Worm (Caenorhabditis elegans) whole organism, young adult: ENCODE results near the gene F49C5.3.

Experiments
- B0019.2 ChIP-seq: fragments of 200-800 bp; sonication (Bioruptor generic); conservative IDR thresholded peaks from 2 replicates; pipeline ENCODE4 v1.3.6; 2022; ENCODE audit warnings: missing genetic modification reagents, missing genetic modification characterization, missing compliant biosample characterization
- B0261.1 ChIP-seq: sonication (generic microtip); optimal IDR thresholded peaks from 2 replicates; lab custom pipeline; 2016; ENCODE audit warnings: mild to moderate bottlenecking, missing genetic modification characterization, moderate library complexity, missing compliant biosample characterization
- B0336.3 ChIP-seq: fragments of 200-800 bp; sonication (Bioruptor generic); IDR thresholded peaks from 2 replicates; pipeline ENCODE4 v1.3.6; 2022; ENCODE audit warnings: missing genetic modification characterization, missing compliant biosample characterization
- F23B12.7 ChIP-seq: sonication (generic microtip); optimal IDR thresholded peaks from 2 replicates; lab custom pipeline; 2017; ENCODE audit warnings: missing genetic modification characterization, mild to moderate bottlenecking, missing compliant biosample characterization, antibody characterized with exemption, moderate library complexity; ENCODE audit not compliant: insufficient read depth
- F37B4.10 ChIP-seq: fragments of 200-800 bp; sonication (Bioruptor generic); IDR thresholded peaks from 2 replicates; pipeline ENCODE4 v1.3.6; 2022; ENCODE audit warnings: missing genetic modification characterization, missing compliant biosample characterization
- F55B11.4 ChIP-seq: sonication (generic microtip); optimal IDR thresholded peaks from 2 replicates; lab custom pipeline; 2016; ENCODE audit warnings: missing compliant biosample characterization, missing genetic modification characterization, borderline replicate concordance; ENCODE audit not compliant: insufficient read depth
- F57A8.1 ChIP-seq: fragments of 200-800 bp; sonication (Bioruptor generic); optimal IDR thresholded peaks from 2 replicates; lab custom pipeline; 2018; ENCODE audit warnings: mild to moderate bottlenecking, missing genetic modification characterization, moderate library complexity, missing compliant biosample characterization
- K12H6.12 ChIP-seq: fragments of 200-800 bp; sonication (Bioruptor generic); optimal IDR thresholded peaks from 2 replicates; lab custom pipeline; 2018; ENCODE audit warnings: mild to moderate bottlenecking, missing genetic modification characterization, missing compliant biosample characterization
- T26A5.8 ChIP-seq: sonication (generic microtip); optimal IDR thresholded peaks from 2 replicates; lab custom pipeline; 2016; ENCODE audit warnings: missing genetic modification characterization, missing compliant biosample characterization
- Y53F4B.3 ChIP-seq: fragments of 200-800 bp; sonication (Bioruptor generic); IDR thresholded peaks from 2 replicates; pipeline ENCODE4 v1.3.6; 2022; ENCODE audit warnings: missing genetic modification reagents, missing genetic modification characterization, missing compliant biosample characterization
- Y56A3A.18 ChIP-seq: fragments of 200-800 bp; sonication (Bioruptor generic); IDR thresholded peaks from 2 replicates; pipeline ENCODE4 v1.3.6; 2022; ENCODE audit warnings: missing genetic modification reagents, missing genetic modification characterization, missing compliant biosample characterization
- ama-1 ChIP-seq, 3 experiments: fragments of 150-350 bp in 1 of 3; sonication (generic microtip) in 2 of 3; optimal IDR thresholded peaks; 2 replicates each; lab custom pipeline; 2014 to 2018; ENCODE audit warnings: missing biosample characterization in 2 of 3, missing genetic modification characterization in 2 of 3, missing genetic modification reagents in 2 of 3
- aptf-3 ChIP-seq: fragments of 200-800 bp; sonication (Bioruptor generic); IDR thresholded peaks from 2 replicates; pipeline ENCODE4 v1.3.6; 2022; ENCODE audit warnings: missing genetic modification characterization, missing compliant biosample characterization
- attf-6 ChIP-seq: fragments of 200-800 bp; sonication (Bioruptor generic); IDR thresholded peaks from 2 replicates; pipeline ENCODE4 v1.3.6; 2022; ENCODE audit warnings: missing genetic modification reagents, missing genetic modification characterization, missing compliant biosample characterization
- bed-1 ChIP-seq: fragments of 200-800 bp; sonication (Bioruptor generic); IDR thresholded peaks from 2 replicates; pipeline ENCODE4 v1.3.6; 2022; ENCODE audit warnings: missing genetic modification reagents, missing genetic modification characterization, missing compliant biosample characterization
- bed-2 ChIP-seq: fragments of 200-800 bp; sonication (Bioruptor generic); IDR thresholded peaks from 2 replicates; pipeline ENCODE4 v1.3.6; 2022; ENCODE audit warnings: missing genetic modification reagents, missing genetic modification characterization, missing compliant biosample characterization
- egl-18 ChIP-seq: fragments of 200-800 bp; sonication (Bioruptor generic); IDR thresholded peaks from 2 replicates; pipeline ENCODE4 v1.3.6; 2022; ENCODE audit warnings: missing genetic modification reagents, missing genetic modification characterization, missing compliant biosample characterization
- lag-1 ChIP-seq: fragments of 200-800 bp; sonication (Bioruptor generic); IDR thresholded peaks from 2 replicates; pipeline ENCODE4 v1.3.6; 2022; ENCODE audit warnings: missing genetic modification reagents, missing genetic modification characterization, missing compliant biosample characterization
- lin-26 ChIP-seq: fragments of 200-800 bp; sonication (Bioruptor generic); IDR thresholded peaks from 2 replicates; pipeline ENCODE4 v1.3.6; 2022; ENCODE audit warnings: missing genetic modification reagents, missing genetic modification characterization, missing compliant biosample characterization
- lin-35 ChIP-seq, 3 experiments: fragments of 150-350 bp in 2 of 3; sonication (generic microtip) in 1 of 3; optimal IDR thresholded peaks; 2 replicates each; lab custom pipeline; 2014 to 2018; ENCODE audit warnings: missing biosample characterization in 3 of 3, missing genetic modification characterization in 3 of 3, missing genetic modification reagents in 3 of 3
- lin-54 ChIP-seq: fragments of 200-800 bp; sonication (Bioruptor generic); optimal IDR thresholded peaks from 2 replicates; lab custom pipeline; 2018; ENCODE audit warnings: mild to moderate bottlenecking, missing genetic modification characterization, missing compliant biosample characterization
- lir-1 ChIP-seq: fragments of 200-800 bp; sonication (Bioruptor generic); conservative IDR thresholded peaks from 2 replicates; pipeline ENCODE4 v1.3.6; 2022; ENCODE audit warnings: missing genetic modification reagents, missing genetic modification characterization, missing compliant biosample characterization
- lsl-1 ChIP-seq: fragments of 200-800 bp; sonication (Bioruptor generic); optimal IDR thresholded peaks from 2 replicates; lab custom pipeline; 2018; ENCODE audit warnings: mild to moderate bottlenecking, missing genetic modification characterization, moderate library complexity, missing compliant biosample characterization
- lsy-27 ChIP-seq: sonication (generic microtip); optimal IDR thresholded peaks from 2 replicates; lab custom pipeline; 2017; ENCODE audit warnings: missing genetic modification characterization, mild to moderate bottlenecking, missing compliant biosample characterization, antibody characterized with exemption, missing genotype, borderline replicate concordance; ENCODE audit not compliant: insufficient read depth
- madf-8 ChIP-seq: fragments of 200-800 bp; sonication (Bioruptor generic); conservative IDR thresholded peaks from 2 replicates; pipeline ENCODE4 v1.3.6; 2022; ENCODE audit warnings: missing genetic modification reagents, missing genetic modification characterization, missing compliant biosample characterization
- mcd-1 ChIP-seq: fragments of 200-800 bp; sonication (Bioruptor generic); IDR thresholded peaks from 2 replicates; pipeline ENCODE4 v1.3.6; 2022; ENCODE audit warnings: missing genetic modification reagents, missing genetic modification characterization, missing compliant biosample characterization
- nfya-1 ChIP-seq: sonication (generic microtip); optimal IDR thresholded peaks from 2 replicates; lab custom pipeline; 2017; ENCODE audit warnings: antibody characterized with exemption, missing compliant biosample characterization, missing genetic modification characterization, borderline replicate concordance; ENCODE audit not compliant: insufficient read depth
- nfya-2 ChIP-seq: fragments of 200-800 bp; sonication (Bioruptor generic); IDR thresholded peaks from 2 replicates; pipeline ENCODE4 v1.3.6; 2022; ENCODE audit warnings: missing genetic modification reagents, missing genetic modification characterization, missing compliant biosample characterization
- nfyb-1 ChIP-seq: fragments of 200-800 bp; sonication (Bioruptor generic); IDR thresholded peaks from 2 replicates; pipeline ENCODE4 v1.3.6; 2022; ENCODE audit warnings: missing genetic modification reagents, missing genetic modification characterization, missing compliant biosample characterization
- nhr-80 ChIP-seq: sonication (generic microtip); optimal IDR thresholded peaks from 2 replicates; lab custom pipeline; 2016; ENCODE audit warnings: missing genetic modification characterization, missing compliant biosample characterization
- nhr-90 ChIP-seq: sonication (generic microtip); optimal IDR thresholded peaks from 2 replicates; lab custom pipeline; 2016; ENCODE audit warnings: missing genotype, mild to moderate bottlenecking, missing genetic modification characterization, missing compliant biosample characterization
- repo-1 ChIP-seq: sonication (generic microtip); optimal IDR thresholded peaks from 2 replicates; lab custom pipeline; 2017; ENCODE audit warnings: mild to moderate bottlenecking, missing genetic modification characterization, missing compliant biosample characterization
- snpc-3.4 ChIP-seq: sonication (generic microtip); optimal IDR thresholded peaks from 2 replicates; lab custom pipeline; 2017; ENCODE audit warnings: missing genetic modification characterization, mild to moderate bottlenecking, missing compliant biosample characterization, antibody characterized with exemption, moderate library complexity, missing genotype, missing genetic modification reagents
- tlf-1 ChIP-seq: fragments of 200-800 bp; sonication (Bioruptor generic); optimal IDR thresholded peaks from 2 replicates; lab custom pipeline; 2018; ENCODE audit warnings: mild to moderate bottlenecking, missing genetic modification characterization, missing compliant biosample characterization
- unc-130 ChIP-seq: sonication (generic microtip); optimal IDR thresholded peaks from 2 replicates; lab custom pipeline; 2016; ENCODE audit warnings: missing genetic modification reagents, missing genetic modification characterization, missing compliant biosample characterization
- xnd-1 ChIP-seq: sonication (generic microtip); optimal IDR thresholded peaks from 2 replicates; lab custom pipeline; 2016; ENCODE audit warnings: missing genotype, missing genetic modification reagents, missing genetic modification characterization, missing compliant biosample characterization
- ztf-18 ChIP-seq: sonication (generic microtip); optimal IDR thresholded peaks from 2 replicates; lab custom pipeline; 2016; ENCODE audit warnings: missing genotype, mild to moderate bottlenecking, missing genetic modification characterization, missing compliant biosample characterization
- ztf-28 ChIP-seq: fragments of 200-800 bp; sonication (Bioruptor generic); IDR thresholded peaks from 2 replicates; pipeline ENCODE4 v1.3.6; 2022; ENCODE audit warnings: missing genetic modification reagents, missing genetic modification characterization, missing compliant biosample characterization

The F49C5.3 gene

DNA sequence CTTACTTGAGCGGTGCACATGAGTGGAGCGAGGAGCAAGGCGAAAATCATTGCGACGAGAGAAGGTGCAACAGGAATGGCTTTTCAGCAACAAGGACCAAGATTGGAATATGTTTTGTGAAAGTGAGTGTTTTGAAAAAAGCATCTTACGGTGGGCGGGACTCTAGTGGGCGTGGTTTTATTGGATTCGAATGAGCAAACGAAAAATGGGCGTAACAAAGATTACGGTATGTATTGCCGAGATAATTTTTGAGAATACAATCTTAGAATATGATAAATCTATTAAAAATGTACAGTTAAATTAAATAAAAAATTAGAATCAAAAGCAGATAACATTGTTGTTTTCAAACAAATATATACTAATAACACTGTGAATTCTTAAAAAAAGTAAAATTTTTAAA lies 23.9 kb downstream of the F49C5.3 start, which contains the start of gene F49C5.12:
TSS of gene F49C5.12 (minus strand) at position 101 of the 400 bp plus-strand sequence.
- TF ChIP-seq B0336.3 (GFP tag; lab: Robert Waterston, UW) (no peak), Y53F4B.3 (GFP tag; lab: Robert Waterston, UW) (no peak), snpc-3.4 (tag; lab: Kevin White, UChicago) (no peak), lir-1 (no peak), lin-54 (GFP tag; lab: Kevin White, UChicago) (no peak), bed-1 (GFP tag; lab: Robert Waterston, UW) (no peak), nfyb-1 (GFP tag; lab: Robert Waterston, UW) (no peak), mcd-1 (GFP tag; lab: Robert Waterston, UW) (no peak), aptf-3 (GFP tag; lab: Robert Waterston, UW) (no peak), ama-1 (optimal IDR thresholded peaks at IDR 0.05; lab: Kevin White, UChicago) (no peak), ama-1 (GFP tag; optimal IDR thresholded peaks at IDR 0.05; lab: Kevin White, UChicago) (no peak), nhr-90 (tag; lab: Kevin White, UChicago) (no peak), repo-1 (no peak), B0261.1 (no peak), nfya-2 (no peak), T26A5.8 (no peak), F37B4.10 (no peak), lin-26 (no peak), F23B12.7 (tag; lab: Kevin White, UChicago) (no peak)

- TF ChIP-seq lir-1 (no peak), lsl-1 (GFP tag; lab: Kevin White, UChicago) (no peak), lsy-27 (no peak), nhr-80 (tag; lab: Kevin White, UChicago) (no peak), B0336.3 (GFP tag; lab: Robert Waterston, UW) (no peak), F57A8.1 (GFP tag; lab: Kevin White, UChicago) (no peak), lin-54 (GFP tag; lab: Kevin White, UChicago) (no peak), F55B11.4 (tag; lab: Kevin White, UChicago) (no peak), madf-8 (GFP tag; lab: Robert Waterston, UW) (no peak), nfya-2 (no peak), B0019.2 (GFP tag; lab: Robert Waterston, UW) (no peak), bed-2 (no peak), K12H6.12 (tag; lab: Kevin White, UChicago) (no peak), lag-1 (GFP tag; lab: Robert Waterston, UW) (no peak)
- TF ChIP-seq, all 124 proteins: peak for 0
Measured at ce11 chrII:12565851-12566250, 29.5 kb downstream of the F49C5.3 start, which contains the start of gene F49C5.7. Gene F49C5.7 (plus strand): TSS chrII:12566151.

DNA sequence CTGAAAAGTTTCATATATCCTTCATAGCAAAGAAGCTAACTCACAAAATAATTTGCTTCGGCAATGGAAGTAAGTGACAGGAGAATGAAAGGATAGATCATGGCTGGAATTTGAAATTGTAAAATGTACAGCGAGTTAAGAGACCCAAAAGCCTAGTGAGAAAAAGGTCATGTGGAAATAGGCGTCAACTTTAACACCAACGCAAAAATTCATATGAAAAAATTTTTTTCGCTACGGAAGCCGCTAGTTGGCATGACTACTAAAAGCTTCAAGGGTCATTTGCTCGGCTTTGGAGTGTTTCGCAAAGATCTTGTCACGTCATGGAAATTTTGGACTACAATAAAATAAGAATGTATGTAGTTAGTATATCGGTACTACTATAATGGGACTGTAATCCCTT lies 34.2 kb downstream of the F49C5.3 start, which contains the start of gene Y38E10A.1:
TSS of gene Y38E10A.1 (minus strand) at position 101 of the 400 bp plus-strand sequence.
- TF ChIP-seq xnd-1 (tag; lab: Kevin White, UChicago) (no peak), attf-6 (GFP tag; lab: Robert Waterston, UW) (no peak), madf-8 (GFP tag; lab: Robert Waterston, UW) (no peak), tlf-1 (GFP tag; lab: Kevin White, UChicago) (no peak), unc-130 (no peak), nfya-1 (no peak), ztf-18 (tag; lab: Kevin White, UChicago) (no peak), B0261.1 (no peak), ztf-28 (GFP tag; lab: Robert Waterston, UW) (no peak), egl-18 (GFP tag; lab: Robert Waterston, UW) (no peak), Y56A3A.18 (GFP tag; lab: Robert Waterston, UW) (no peak), lin-35 (GFP tag; optimal IDR thresholded peaks at IDR 0.05; lab: Kevin White, UChicago) (no peak)
- TF ChIP-seq, all 124 proteins: peak for 0
